Worm (Caenorhabditis elegans) whole organism, L1 larva: ENCODE measurements around the gene T06C12.14.

Source experiments
- F16B12.6 ChIP-seq: fragments of 150-350 bp; optimal IDR thresholded peaks from 2 replicates; lab custom pipeline; 2014; ENCODE audit warnings: missing biosample characterization, missing genetic modification characterization
- aly-2 ChIP-seq: fragments of 150-350 bp; optimal IDR thresholded peaks from 2 replicates; lab custom pipeline; 2014; ENCODE audit warnings: missing biosample characterization, missing genetic modification characterization
- efl-3 ChIP-seq: fragments of 200-800 bp; sonication (Bioruptor generic); optimal IDR thresholded peaks from 2 replicates; lab custom pipeline; 2018; ENCODE audit warnings: mild to moderate bottlenecking, missing genetic modification characterization, missing compliant biosample characterization
- irx-1 ChIP-seq: sonication (generic microtip); optimal IDR thresholded peaks from 2 replicates; lab custom pipeline; 2016; ENCODE audit warnings: missing genetic modification characterization, missing compliant biosample characterization
- pax-3 ChIP-seq: fragments of 200-800 bp; sonication (Bioruptor generic); optimal IDR thresholded peaks from 2 replicates; lab custom pipeline; 2018; ENCODE audit warnings: mild to moderate bottlenecking, missing genetic modification characterization, moderate library complexity, missing compliant biosample characterization

DNA sequence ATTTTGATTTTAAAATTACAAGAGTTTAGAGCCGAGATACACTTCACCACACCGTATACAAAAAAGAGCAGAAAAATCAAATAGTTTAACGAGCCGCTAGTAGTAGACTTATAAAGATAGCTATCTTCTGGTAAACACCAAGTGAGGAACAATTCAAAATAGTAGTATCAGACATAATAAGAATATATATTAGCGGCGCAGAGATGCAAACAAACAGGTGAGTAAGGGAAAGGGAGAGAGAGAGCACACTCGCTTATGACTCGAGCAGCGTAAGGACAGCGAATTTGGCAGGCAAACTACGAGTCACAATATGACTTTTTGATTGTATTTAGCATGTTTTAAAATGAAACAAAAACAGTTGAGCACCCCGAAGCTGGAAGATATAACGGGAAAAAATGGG is 8.5 kb upstream of the T06C12.14 start:
- TF ChIP-seq F16B12.6 (tag; lab: Kevin White, UChicago) = no peak
- TF ChIP-seq pax-3 = no peak
- no peak for TF ChIP-seq efl-3 (GFP tag; lab: Kevin White, UChicago)
- TF ChIP-seq aly-2 = no peak
- TF ChIP-seq irx-1 (tag; lab: Kevin White, UChicago) = no peak
